Worm (Caenorhabditis elegans): ENCODE results near the gene cux-7.

Gene cux-7

ce11 chrIII:7558658-7559057, 38.0 kb upstream of the cux-7 start:
- TF ChIP-seq ceh-82 (tag; optimal IDR thresholded peaks at IDR 0.05) = no peak
- no peak for TF ChIP-seq jun-1 (tag; optimal IDR thresholded peaks at IDR 0.05)
- TF ChIP-seq daf-19 (GFP tag; conservative IDR thresholded peaks at IDR 0.05) = no peak
- TF ChIP-seq egl-43 (GFP tag; IDR thresholded peaks at IDR 0.05) = no peak
- no peak for TF ChIP-seq ces-1 (GFP tag; optimal IDR thresholded peaks at IDR 0.05)
- TF ChIP-seq spr-1 (tag; optimal IDR thresholded peaks at IDR 0.05) = no peak
- no peak for TF ChIP-seq nhr-48 (tag; optimal IDR thresholded peaks at IDR 0.05)
- no peak for TF ChIP-seq zip-2 (tag; optimal IDR thresholded peaks at IDR 0.05)
- no peak for TF ChIP-seq mxl-2 (GFP tag; conservative IDR thresholded peaks at IDR 0.05)
- TF ChIP-seq tag-97 (GFP tag; IDR thresholded peaks at IDR 0.05) = no peak
- TF ChIP-seq nhr-25 (tag; optimal IDR thresholded peaks at IDR 0.05; ENCODE audit: borderline replicate concordance, insufficient read depth) = no peak

ce11 chrIII:7557930-7558470, 37.4 kb upstream of the cux-7 start:
- TF ChIP-seq nhr-28 (tag; optimal IDR thresholded peaks at IDR 0.05) (peak; percentile 14), hif-1 (tag; optimal IDR thresholded peaks at IDR 0.05) (no peak), unc-62 (GFP tag; optimal IDR thresholded peaks at IDR 0.05 in 1 of 2) (peak in 1 of 2 experiments; percentile 94), unc-62 (tag; optimal IDR thresholded peaks at IDR 0.05) (no peak), nhr-102 (tag; optimal IDR thresholded peaks at IDR 0.05) (no peak), zip-11 (GFP tag; IDR thresholded peaks at IDR 0.05) (no peak), php-3 (GFP tag; IDR thresholded peaks at IDR 0.05) (no peak), Y105C5A.15 (GFP tag; IDR thresholded peaks at IDR 0.05) (no peak), lsy-2 (tag; optimal IDR thresholded peaks at IDR 0.05) (peak; percentile 29 to 66), ztf-7 (tag; optimal IDR thresholded peaks at IDR 0.05) (no peak), ceh-20 (GFP tag; IDR thresholded peaks at IDR 0.05) (0 out of 2 replicates have a peak, but pooled peaks have one; percentile 19), aly-2 (tag; optimal IDR thresholded peaks at IDR 0.05) (no peak), skn-1 (tag; optimal IDR thresholded peaks at IDR 0.05) (no peak), unc-39 (tag; optimal IDR thresholded peaks at IDR 0.05) (no peak)

- TF ChIP-seq nhr-48 (tag; optimal IDR thresholded peaks at IDR 0.05) = no peak
- TF ChIP-seq lin-13 (GFP tag; optimal IDR thresholded peaks at IDR 0.05) = no peak
- TF ChIP-seq hif-1 (tag; optimal IDR thresholded peaks at IDR 0.05) = no peak
- TF ChIP-seq ctbp-1 (GFP tag; IDR thresholded peaks at IDR 0.05) = no peak
These were observed 34.7 kb upstream of the cux-7 start, which contains the start of gene ceh-13 for ce11 chrIII:7555360-7555759. Gene ceh-13 (plus strand): TSS chrIII:7555660.

ce11 chrIII:7554697-7555145, 34.1 kb upstream of the cux-7 start:
- no peak for TF ChIP-seq nhr-28 (tag; optimal IDR thresholded peaks at IDR 0.05)
- no peak; the same call in 1 of the 2 replicates for TF ChIP-seq set-16 (GFP tag; IDR thresholded peaks at IDR 0.05)
- TF ChIP-seq nhr-11 (tag; optimal IDR thresholded peaks at IDR 0.05) = no peak
- no peak for TF ChIP-seq daf-12 (tag; optimal IDR thresholded peaks at IDR 0.05)
- TF ChIP-seq hlh-11 (tag; optimal IDR thresholded peaks at IDR 0.05) = peak; percentile 8
- TF ChIP-seq daf-16 (GFP tag; optimal IDR thresholded peaks at IDR 0.05) = no peak
- no peak for TF ChIP-seq daf-16 (tag; optimal IDR thresholded peaks at IDR 0.05)
- no peak for TF ChIP-seq nhr-42 (GFP tag; IDR thresholded peaks at IDR 0.05)
- TF ChIP-seq lin-1 (GFP tag; IDR thresholded peaks at IDR 0.05) = no peak
- peak; percentile 81 for TF ChIP-seq ceh-20 (GFP tag; IDR thresholded peaks at IDR 0.05)
- TF ChIP-seq ama-1 (optimal IDR thresholded peaks at IDR 0.05) = no peak
- TF ChIP-seq aha-1 (tag) = peak; percentile 65
- TF ChIP-seq lsy-2 (tag; optimal IDR thresholded peaks at IDR 0.05) = peak in 1 of 2 experiments; percentile 48
- no peak for TF ChIP-seq madf-9 (GFP tag; conservative IDR thresholded peaks at IDR 0.05)
- TF ChIP-seq hmg-1.1 (GFP tag; IDR thresholded peaks at IDR 0.05) = no peak
- TF ChIP-seq lir-3 (tag; optimal IDR thresholded peaks at IDR 0.05) = no peak
- TF ChIP-seq mdl-1 (tag; optimal IDR thresholded peaks at IDR 0.05) = peak in 1 of 2 experiments; percentile 2
- TF ChIP-seq nhr-111 (GFP tag; optimal IDR thresholded peaks at IDR 0.05) = no peak
- TF ChIP-seq unc-62 (GFP tag; optimal IDR thresholded peaks at IDR 0.05 in 1 of 2) = peak in 1 of 2 experiments; percentile 99
- TF ChIP-seq unc-62 (tag; optimal IDR thresholded peaks at IDR 0.05) = no peak

All from whole organism, L4 larva.